Fruit fly (Drosophila melanogaster) whole organism, wandering third instar larva: Measurements from ENCODE around the gene CG4408.

ENCODE experiments used
- Abd-B ChIP-seq: fragments of >200 bp; optimal IDR thresholded peaks from 2 replicates; lab custom pipeline; 2017; ENCODE audit warnings: missing biosample characterization, missing genetic modification characterization
- CG32264 ChIP-seq: fragments of 200-800 bp; sonication (Bioruptor generic); optimal IDR thresholded peaks from 2 replicates; lab custom pipeline; 2016; ENCODE audit warnings: missing biosample characterization, missing genetic modification characterization
- CG9705 ChIP-seq: fragments of 200-800 bp; sonication (Bioruptor generic); optimal IDR thresholded peaks from 2 replicates; lab custom pipeline; 2018; ENCODE audit warnings: missing biosample characterization, mild to moderate bottlenecking, missing genetic modification characterization
- CrebA ChIP-seq: fragments of 200-800 bp; sonication (Bioruptor generic); optimal IDR thresholded peaks from 2 replicates; lab custom pipeline; 2016; ENCODE audit warnings: missing biosample characterization, mild to moderate bottlenecking, missing genetic modification characterization, borderline replicate concordance
- Dfd ChIP-seq: fragments of >200 bp; optimal IDR thresholded peaks from 2 replicates; lab custom pipeline; 2017; ENCODE audit warnings: missing biosample characterization, missing genetic modification characterization
- Dif ChIP-seq: fragments of 200-275, 200-300 bp; sonication (Bioruptor generic); optimal IDR thresholded peaks from 2 replicates; lab custom pipeline; 2018; ENCODE audit warnings: missing biosample characterization, missing genetic modification characterization; ENCODE audit not compliant: partially characterized antibody
- GATAd ChIP-seq: sonication (Bioruptor generic); optimal IDR thresholded peaks from 2 replicates; lab custom pipeline; 2016; ENCODE audit warnings: missing biosample characterization, missing genetic modification characterization
- HLH106 ChIP-seq: fragments of 200-800 bp; optimal IDR thresholded peaks from 3 replicates; lab custom pipeline; 2019; ENCODE audit warnings: missing biosample characterization, mild to moderate bottlenecking, missing genetic modification characterization, moderate library complexity
- Hr83 ChIP-seq: fragments of 200-300 bp; sonication (Bioruptor generic); optimal IDR thresholded peaks from 2 replicates; lab custom pipeline; 2016; ENCODE audit warnings: missing biosample characterization, mild to moderate bottlenecking, missing genetic modification characterization, moderate library complexity; ENCODE audit not compliant: poor library complexity, severe bottlenecking
- Jra ChIP-seq: sonication (Bioruptor generic); optimal IDR thresholded peaks from 2 replicates; lab custom pipeline; 2016; ENCODE audit warnings: missing biosample characterization, missing genetic modification characterization
- Mio ChIP-seq: sonication (Bioruptor generic); optimal IDR thresholded peaks from 2 replicates; lab custom pipeline; 2016; ENCODE audit warnings: missing biosample characterization, missing genetic modification characterization
- Myc ChIP-seq: fragments of >200 bp; optimal IDR thresholded peaks from 2 replicates; lab custom pipeline; 2017
- N ChIP-seq: fragments of >200 bp; optimal IDR thresholded peaks from 2 replicates; lab custom pipeline; 2018; ENCODE audit warnings: missing biosample characterization, missing external identifiers, missing genetic modification characterization
- OdsH ChIP-seq: fragments of 200-800 bp; sonication (Bioruptor generic); optimal IDR thresholded peaks from 2 replicates; lab custom pipeline; 2016; ENCODE audit warnings: missing biosample characterization, mild to moderate bottlenecking, missing genetic modification characterization
- Rel ChIP-seq, 2 experiments: fragments of 200-800 bp; sonication (Bioruptor generic) in 1 of 2; optimal IDR thresholded peaks; 2 replicates in 1 of 2; 3 replicates in 1 of 2; lab custom pipeline; 2016 to 2019; ENCODE audit warnings: mild to moderate bottlenecking in 2 of 2, missing biosample characterization in 2 of 2, missing genetic modification characterization in 2 of 2, moderate library complexity in 1 of 2
- Sp1 ChIP-seq: fragments of 200-800 bp; sonication (Bioruptor generic); optimal IDR thresholded peaks from 3 replicates; lab custom pipeline; 2019; ENCODE audit warnings: missing biosample characterization, mild to moderate bottlenecking, missing genetic modification characterization, moderate library complexity
- Vsx2 ChIP-seq: fragments of 200-300, 225-300 bp; sonication (Bioruptor generic); optimal IDR thresholded peaks from 2 replicates; lab custom pipeline; 2018; ENCODE audit warnings: missing biosample characterization, missing genetic modification characterization; ENCODE audit not compliant: partially characterized antibody
- br ChIP-seq: fragments of 200-800 bp; sonication (Bioruptor generic); optimal IDR thresholded peaks from 2 replicates; lab custom pipeline; 2016; ENCODE audit warnings: missing biosample characterization, missing genetic modification characterization
- brk ChIP-seq: fragments of 200-800 bp; sonication (Bioruptor generic); optimal IDR thresholded peaks from 2 replicates; lab custom pipeline; 2016; ENCODE audit warnings: missing biosample characterization, mild to moderate bottlenecking, missing genetic modification characterization
- dmrt93B ChIP-seq: fragments of 200-800 bp; sonication (Bioruptor generic); optimal IDR thresholded peaks from 2 replicates; lab custom pipeline; 2018; ENCODE audit warnings: missing biosample characterization, mild to moderate bottlenecking, missing genetic modification characterization
- dsf ChIP-seq: sonication (Bioruptor generic); optimal IDR thresholded peaks from 2 replicates; lab custom pipeline; 2016; ENCODE audit warnings: missing biosample characterization, missing genetic modification characterization, borderline replicate concordance
- ey ChIP-seq: fragments of 200-800 bp; sonication (Bioruptor generic); optimal IDR thresholded peaks from 2 replicates; lab custom pipeline; 2016; ENCODE audit warnings: missing biosample characterization, missing genetic modification characterization
- foxo ChIP-seq, 2 experiments: fragments of 200-800 bp; sonication (Bioruptor generic); optimal IDR thresholded peaks; 2 replicates in 1 of 2; 3 replicates in 1 of 2; lab custom pipeline; 2016 to 2017; ENCODE audit warnings: missing biosample characterization in 2 of 2, missing genetic modification characterization in 2 of 2
- fru ChIP-seq: fragments of 200-800 bp; sonication (Bioruptor generic); optimal IDR thresholded peaks from 3 replicates; lab custom pipeline; 2016; ENCODE audit warnings: missing biosample characterization, mild to moderate bottlenecking, missing genetic modification characterization
- h ChIP-seq: fragments of 200-800 bp; sonication (Bioruptor generic); optimal IDR thresholded peaks from 3 replicates; lab custom pipeline; 2016; ENCODE audit warnings: missing biosample characterization, mild to moderate bottlenecking, missing genetic modification characterization
- jim ChIP-seq: fragments of 175-275, 200-325 bp; sonication (Bioruptor generic); optimal IDR thresholded peaks from 2 replicates; lab custom pipeline; 2016; ENCODE audit warnings: missing biosample characterization, mild to moderate bottlenecking, missing genetic modification characterization
- lola ChIP-seq: fragments of >200 bp; optimal IDR thresholded peaks from 2 replicates; lab custom pipeline; 2017; ENCODE audit warnings: missing biosample characterization, missing genetic modification characterization
- pan ChIP-seq: fragments of >200 bp; optimal IDR thresholded peaks from 2 replicates; lab custom pipeline; 2017
- psq ChIP-seq: fragments of 200-800 bp; sonication (Bioruptor generic); optimal IDR thresholded peaks from 3 replicates; lab custom pipeline; 2017; ENCODE audit warnings: missing biosample characterization, mild to moderate bottlenecking, missing genetic modification characterization, moderate library complexity
- rgr ChIP-seq: fragments of 200-800 bp; sonication (Bioruptor generic); optimal IDR thresholded peaks from 3 replicates; lab custom pipeline; 2016; ENCODE audit warnings: missing biosample characterization, mild to moderate bottlenecking, missing genetic modification characterization
- sage ChIP-seq: fragments of 200-800 bp; sonication (Bioruptor generic); optimal IDR thresholded peaks from 2 replicates; lab custom pipeline; 2016; ENCODE audit warnings: missing biosample characterization, mild to moderate bottlenecking, missing genetic modification characterization
- tai ChIP-seq: sonication (Bioruptor generic); optimal IDR thresholded peaks from 2 replicates; lab custom pipeline; 2016; ENCODE audit warnings: missing biosample characterization, missing genetic modification characterization
- woc ChIP-seq: sonication (Bioruptor generic); optimal IDR thresholded peaks from 2 replicates; lab custom pipeline; 2016; ENCODE audit warnings: missing biosample characterization, mild to moderate bottlenecking, missing genetic modification characterization

The CG4408 gene

dm6 chr3R:23405209-23405608, 41.8 kb upstream of the CG4408 start, which contains the start of gene Ir94e:
Ir94e (plus strand) TSS chr3R:23405509.
- TF ChIP-seq Mio (GFP tag; lab: Kevin White, UChicago) (no peak), woc (GFP tag; lab: Kevin White, UChicago) (no peak), foxo (GFP tag; optimal IDR thresholded peaks at IDR 0.05; lab: Kevin White, UChicago) (no peak), rgr (GFP tag; lab: Kevin White, UChicago) (no peak), Rel (GFP tag; optimal IDR thresholded peaks at IDR 0.05; lab: Kevin White, UChicago) (no peak), Rel (tag; optimal IDR thresholded peaks at IDR 0.05; lab: Kevin White, UChicago) (no peak), Abd-B (no peak), sage (GFP tag; lab: Kevin White, UChicago) (no peak)

dm6 chr3R:23403628-23404027, 40.3 kb upstream of the CG4408 start, which contains the start of gene CG17380:
CG17380 (minus strand) TSS chr3R:23403728.
- no peak for TF ChIP-seq jim (GFP tag; lab: Kevin White, UChicago)
- no peak for TF ChIP-seq Rel (GFP tag; optimal IDR thresholded peaks at IDR 0.05; lab: Kevin White, UChicago)
- TF ChIP-seq Rel (tag; optimal IDR thresholded peaks at IDR 0.05; lab: Kevin White, UChicago): no peak
- no peak for TF ChIP-seq OdsH
- TF ChIP-seq Abd-B: no peak
- TF ChIP-seq N (GFP tag; lab: Kevin White, UChicago): no peak
- TF ChIP-seq Myc (lab: Kevin White, UChicago): no peak
- TF ChIP-seq woc (GFP tag; lab: Kevin White, UChicago): no peak
- no peak for TF ChIP-seq Sp1 (GFP tag; lab: Kevin White, UChicago)
- no peak for TF ChIP-seq dmrt93B
- no peak for TF ChIP-seq Dif (GFP tag; lab: Kevin White, UChicago)
- TF ChIP-seq CG32264 (GFP tag; lab: Kevin White, UChicago): no peak
- TF ChIP-seq h (GFP tag; lab: Kevin White, UChicago): no peak
- no peak for TF ChIP-seq Mio (GFP tag; lab: Kevin White, UChicago)
- TF ChIP-seq GATAd (GFP tag; lab: Kevin White, UChicago): no peak
- TF ChIP-seq Hr83: no peak
- TF ChIP-seq pan (lab: Kevin White, UChicago): no peak
- TF ChIP-seq sage (GFP tag; lab: Kevin White, UChicago): no peak
- no peak for TF ChIP-seq ey

DNA sequence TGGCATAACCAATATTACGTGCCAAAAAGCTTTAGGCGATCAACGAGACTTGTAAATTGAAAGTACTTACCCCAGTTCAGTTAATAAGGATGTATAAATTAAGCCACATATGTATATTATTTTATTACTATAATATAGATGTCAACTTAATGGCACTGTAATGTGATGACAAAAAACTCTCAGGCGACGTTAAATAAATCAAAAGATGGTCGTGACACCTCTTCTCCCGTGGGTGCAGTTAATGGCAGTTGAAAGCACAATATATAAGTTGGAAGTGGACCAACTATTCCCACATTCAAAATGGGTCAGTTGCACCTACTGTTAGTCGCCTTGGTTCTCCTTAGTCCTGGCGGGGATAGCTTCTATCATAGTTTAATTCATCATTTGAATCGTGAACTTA, 39.1 kb upstream of the CG4408 start, which contains the start of gene Ir94d:
Ir94d (plus strand) TSS at position 301 of the 400 bp plus-strand sequence.
- TF ChIP-seq brk (no peak), h (GFP tag; lab: Kevin White, UChicago) (no peak), rgr (GFP tag; lab: Kevin White, UChicago) (no peak), tai (GFP tag; lab: Kevin White, UChicago) (no peak), OdsH (no peak), CG9705 (GFP tag; lab: Kevin White, UChicago) (no peak), Mio (GFP tag; lab: Kevin White, UChicago) (no peak), fru (no peak), lola (no peak), GATAd (GFP tag; lab: Kevin White, UChicago) (no peak), psq (GFP tag; lab: Kevin White, UChicago) (no peak)
- TF ChIP-seq, all 38 proteins: peak for 0

DNA sequence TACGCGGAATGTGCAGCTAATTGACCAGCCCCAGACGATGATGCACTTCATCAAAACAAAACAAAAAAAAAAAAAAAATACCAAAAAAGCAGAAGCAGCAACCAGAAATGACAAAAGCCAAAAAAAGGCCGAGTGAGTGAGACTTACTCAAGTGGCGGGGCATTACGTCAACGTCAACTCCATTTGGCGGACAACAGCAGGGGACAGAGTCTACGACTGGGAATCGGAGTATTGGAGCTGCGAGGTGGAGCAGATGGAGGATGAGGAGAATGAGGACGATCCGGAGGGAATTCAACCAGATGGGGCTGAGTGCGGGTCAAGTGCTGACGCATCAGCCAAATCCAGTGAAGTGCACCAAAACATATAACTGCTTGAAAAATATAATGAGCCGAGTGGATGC, 38.1 kb upstream of the CG4408 start:
- TF ChIP-seq tai (GFP tag; lab: Kevin White, UChicago) (no peak), CG9705 (GFP tag; lab: Kevin White, UChicago) (no peak), HLH106 (no peak), Dif (GFP tag; lab: Kevin White, UChicago) (no peak), Mio (GFP tag; lab: Kevin White, UChicago) (no peak), CrebA (GFP tag; lab: Kevin White, UChicago) (no peak), Dfd (GFP tag; lab: Kevin White, UChicago) (no peak), br (GFP tag; lab: Kevin White, UChicago) (no peak), brk (no peak), Jra (GFP tag; lab: Kevin White, UChicago) (no peak), dsf (no peak), Abd-B (no peak), GATAd (GFP tag; lab: Kevin White, UChicago) (no peak), lola (no peak), Vsx2 (no peak)
- TF ChIP-seq, all 38 proteins: peak for 0
